Worm (Caenorhabditis elegans) whole organism, L4/young adult: ENCODE measurements around the gene cnd-1.

Experiments used
- W03F9.2 ChIP-seq: fragments of 150-350 bp; optimal IDR thresholded peaks from 2 replicates; lab custom pipeline; 2014; ENCODE audit warnings: missing biosample characterization, missing genetic modification characterization
- dao-5 ChIP-seq: sonication (generic microtip); optimal IDR thresholded peaks from 2 replicates; lab custom pipeline; 2016; ENCODE audit warnings: missing genotype, missing genetic modification characterization, moderate library complexity, missing compliant biosample characterization
- him-1 ChIP-seq: sonication (generic microtip); optimal IDR thresholded peaks from 2 replicates; lab custom pipeline; 2016; ENCODE audit warnings: missing genotype, missing genetic modification reagents, missing genetic modification characterization, missing compliant biosample characterization

DNA sequence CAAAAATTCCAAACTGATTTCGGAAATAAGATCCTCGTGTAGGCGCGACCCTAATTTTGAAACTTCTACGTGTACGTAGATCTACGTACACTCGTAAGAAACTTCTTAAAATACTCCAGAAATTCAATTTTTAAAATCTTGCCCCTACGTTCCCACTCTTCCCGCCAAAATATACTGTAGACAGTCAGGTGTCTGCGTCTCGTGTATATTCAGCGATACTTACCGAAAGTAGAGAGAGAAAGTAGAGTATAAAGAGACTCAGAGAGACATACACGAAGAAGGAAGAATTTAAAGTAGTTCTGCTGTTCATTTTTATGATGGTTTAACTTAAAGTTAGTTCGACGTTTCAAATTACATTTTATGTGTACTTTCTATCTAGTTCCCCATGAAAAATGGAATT is 51.2 kb downstream of the cnd-1 start:
- TF ChIP-seq him-1 (no peak), W03F9.2 (tag; lab: Kevin White, UChicago) (no peak), dao-5 (tag; lab: Kevin White, UChicago) (no peak)
